Fruit fly (Drosophila melanogaster): Measurements from ENCODE around the gene Lectin-galC1.

- TF ChIP-seq CG31627 (GFP tag; optimal IDR thresholded peaks at IDR 0.05) (no peak), Eip75B (GFP tag; optimal IDR thresholded peaks at IDR 0.05) (no peak), dsx (GFP tag; optimal IDR thresholded peaks at IDR 0.05; ENCODE audit: poor library complexity, severe bottlenecking) (no peak)
Measured at dm6 chr2L:19433292-19433691, 16.0 kb downstream of the Lectin-galC1 start.

Measured in whole organism, prepupa.